Fruit fly (Drosophila melanogaster) whole organism, embryonic: ENCODE results near the gene CG14043.

Experiments
- Abd-B ChIP-seq: fragments of 200-800 bp; sonication (Bioruptor generic); optimal IDR thresholded peaks from 2 replicates; lab custom pipeline; 2018; ENCODE audit warnings: missing biosample characterization, mild to moderate bottlenecking, missing genetic modification characterization, moderate library complexity
- Adf1 ChIP-seq: fragments of 200-800 bp; sonication (Bioruptor generic); IDR thresholded peaks from 2 replicates; pipeline ENCODE4 v1.3.6; 2022; ENCODE audit warnings: missing biosample characterization, missing genetic modification characterization
- Antp ChIP-seq: fragments of 200-800 bp; sonication (Bioruptor generic); optimal IDR thresholded peaks from 3 replicates; lab custom pipeline; 2016; ENCODE audit warnings: missing biosample characterization, missing genetic modification characterization
- Asciz ChIP-seq: fragments of 200-800 bp; sonication (Bioruptor generic); optimal IDR thresholded peaks from 2 replicates; lab custom pipeline; 2017; ENCODE audit warnings: missing biosample characterization, mild to moderate bottlenecking, missing genetic modification characterization, missing genetic modification reagents
- BtbVII ChIP-seq: fragments of 200-800 bp; sonication (Bioruptor generic); optimal IDR thresholded peaks from 3 replicates; lab custom pipeline; 2017; ENCODE audit warnings: missing biosample characterization, mild to moderate bottlenecking, missing genetic modification characterization
- CG11085 ChIP-seq: fragments of 200-800 bp; sonication (Bioruptor generic); IDR thresholded peaks from 2 replicates; pipeline ENCODE4 v1.3.6; 2022; ENCODE audit warnings: missing biosample characterization, missing genetic modification characterization
- CG11093 ChIP-seq: fragments of 200-800 bp; sonication (Bioruptor generic); IDR thresholded peaks from 3 replicates; pipeline ENCODE4 v1.3.6; 2022; ENCODE audit warnings: missing biosample characterization, missing genetic modification characterization
- CG14014 ChIP-seq: fragments of 200-800 bp; sonication (Bioruptor generic); IDR thresholded peaks from 2 replicates; pipeline ENCODE4 v1.3.6; 2022; ENCODE audit warnings: missing biosample characterization, missing genetic modification characterization
- CG15514 ChIP-seq: fragments of 200-800 bp; sonication (Bioruptor generic); optimal IDR thresholded peaks from 3 replicates; lab custom pipeline; 2017; ENCODE audit warnings: missing biosample characterization, missing genetic modification characterization, mild to moderate bottlenecking, moderate library complexity, missing genetic modification reagents
- CG17359 ChIP-seq: fragments of 200-800 bp; sonication (Bioruptor generic); optimal IDR thresholded peaks from 3 replicates; lab custom pipeline; 2018; ENCODE audit warnings: missing biosample characterization, mild to moderate bottlenecking, missing genetic modification characterization, moderate library complexity
- CG17385 ChIP-seq: fragments of 200-800 bp; sonication (Bioruptor generic); optimal IDR thresholded peaks from 3 replicates; lab custom pipeline; 2018; ENCODE audit warnings: missing biosample characterization, mild to moderate bottlenecking, missing genetic modification characterization
- CG2120 ChIP-seq: fragments of 200-800 bp; sonication (Bioruptor generic); optimal IDR thresholded peaks from 3 replicates; lab custom pipeline; 2016; ENCODE audit warnings: missing biosample characterization, missing genetic modification characterization
- CG4360 ChIP-seq: fragments of 200-800 bp; sonication (Bioruptor generic); IDR thresholded peaks from 2 replicates; pipeline ENCODE4 v1.3.6; 2022; ENCODE audit warnings: missing biosample characterization, missing genetic modification characterization
- CG6689 ChIP-seq: fragments of 200-800 bp; sonication (Bioruptor generic); IDR thresholded peaks from 2 replicates; pipeline ENCODE4 v1.3.6; 2022; ENCODE audit warnings: missing biosample characterization, missing genetic modification characterization
- CG7372 ChIP-seq: fragments of 200-800 bp; sonication (Bioruptor generic); IDR thresholded peaks from 2 replicates; pipeline ENCODE4 v1.3.6; 2022; ENCODE audit warnings: missing biosample characterization, missing genetic modification characterization
- CG7745 ChIP-seq: fragments of 200-800 bp; sonication (Bioruptor generic); optimal IDR thresholded peaks from 2 replicates; lab custom pipeline; 2018; ENCODE audit warnings: missing biosample characterization, mild to moderate bottlenecking, missing genetic modification characterization, moderate library complexity
- Camta ChIP-seq: fragments of 200-800 bp; sonication (Bioruptor generic); optimal IDR thresholded peaks from 2 replicates; lab custom pipeline; 2016; ENCODE audit warnings: missing biosample characterization, missing genetic modification characterization
- Doc3 ChIP-seq: fragments of 200-800 bp; sonication (Bioruptor generic); IDR thresholded peaks from 3 replicates; pipeline ENCODE4 v1.3.6; 2022; ENCODE audit warnings: missing biosample characterization, missing genetic modification characterization; ENCODE audit not compliant: partially characterized antibody
- Gsc ChIP-seq: fragments of 200-800 bp; sonication (Bioruptor generic); IDR thresholded peaks from 2 replicates; pipeline ENCODE4 v1.3.6; 2022; ENCODE audit warnings: missing biosample characterization, missing genetic modification characterization
- HHEX ChIP-seq: fragments of 200-800 bp; sonication (Bioruptor generic); optimal IDR thresholded peaks from 3 replicates; lab custom pipeline; 2017; ENCODE audit warnings: missing biosample characterization, mild to moderate bottlenecking, missing genetic modification characterization, missing genetic modification reagents
- HLH4C ChIP-seq: fragments of 200-800 bp; sonication (Bioruptor generic); IDR thresholded peaks from 3 replicates; pipeline ENCODE4 v1.3.6; 2022; ENCODE audit warnings: missing biosample characterization, missing genetic modification characterization; ENCODE audit not compliant: partially characterized antibody
- MBD-R2 ChIP-seq: fragments of 200-800 bp; sonication (Bioruptor generic); IDR thresholded peaks from 2 replicates; pipeline ENCODE4 v1.3.6; 2022; ENCODE audit warnings: missing biosample characterization, missing genetic modification characterization
- NfI ChIP-seq: fragments of 200-800 bp; sonication (Bioruptor generic); optimal IDR thresholded peaks from 3 replicates; lab custom pipeline; 2018; ENCODE audit warnings: missing biosample characterization, mild to moderate bottlenecking, missing genetic modification characterization, moderate library complexity
- Oli ChIP-seq: fragments of 200-800 bp; sonication (Bioruptor generic); optimal IDR thresholded peaks from 2 replicates; lab custom pipeline; 2018; ENCODE audit warnings: missing biosample characterization, mild to moderate bottlenecking, missing genetic modification characterization, moderate library complexity
- Sox102F ChIP-seq: fragments of 200-800 bp; sonication (Bioruptor generic); optimal IDR thresholded peaks from 2 replicates; lab custom pipeline; 2018; ENCODE audit warnings: missing biosample characterization, mild to moderate bottlenecking, missing genetic modification characterization, moderate library complexity
- YL-1 ChIP-seq: fragments of 200-800 bp; sonication (Bioruptor generic); optimal IDR thresholded peaks from 3 replicates; lab custom pipeline; 2017; ENCODE audit warnings: missing biosample characterization, mild to moderate bottlenecking, missing genetic modification characterization
- ap ChIP-seq: fragments of 200-800 bp; sonication (Bioruptor generic); IDR thresholded peaks from 2 replicates; pipeline ENCODE4 v1.3.6; 2022; ENCODE audit warnings: missing biosample characterization, missing genetic modification characterization
- ara ChIP-seq: fragments of 200-800 bp; sonication (Bioruptor generic); IDR thresholded peaks from 2 replicates; pipeline ENCODE4 v1.3.6; 2022; ENCODE audit warnings: missing biosample characterization, missing genetic modification characterization
- bbx ChIP-seq: fragments of 200-800 bp; sonication (Bioruptor generic); IDR thresholded peaks from 2 replicates; pipeline ENCODE4 v1.3.6; 2022; ENCODE audit warnings: missing biosample characterization, missing genetic modification characterization; ENCODE audit not compliant: partially characterized antibody
- cato ChIP-seq: fragments of 200-800 bp; sonication (Bioruptor generic); optimal IDR thresholded peaks from 2 replicates; lab custom pipeline; 2016; ENCODE audit warnings: missing biosample characterization, missing genetic modification characterization, borderline replicate concordance
- da ChIP-seq: fragments of 200-800 bp; sonication (Bioruptor generic); optimal IDR thresholded peaks from 2 replicates; lab custom pipeline; 2016; ENCODE audit warnings: missing biosample characterization, missing genetic modification characterization
- dimm ChIP-seq: fragments of 200-800 bp; sonication (Bioruptor generic); IDR thresholded peaks from 2 replicates; pipeline ENCODE4 v1.3.6; 2022; ENCODE audit warnings: missing biosample characterization, missing genetic modification characterization
- fru ChIP-seq: fragments of >200 bp; optimal IDR thresholded peaks from 2 replicates; lab custom pipeline; 2017
- gt ChIP-seq: fragments of 200-800 bp; sonication (Bioruptor generic); IDR thresholded peaks from 2 replicates; pipeline ENCODE4 v1.3.6; 2022; ENCODE audit warnings: missing biosample characterization, missing genetic modification characterization
- oc ChIP-seq: fragments of 200-800 bp; sonication (Bioruptor generic); optimal IDR thresholded peaks from 2 replicates; lab custom pipeline; 2018; ENCODE audit warnings: missing biosample characterization, mild to moderate bottlenecking, missing genetic modification characterization, moderate library complexity
- prd ChIP-seq, 3 experiments: fragments of >200 bp in 2 of 3; fragments of 200-800 bp in 1 of 3; sonication (Bioruptor generic) in 1 of 3; optimal IDR thresholded peaks in 2 of 3; IDR thresholded peaks in 1 of 3; 2 replicates in 2 of 3; 3 replicates in 1 of 3; pipeline versions ENCODE4 v1.3.6 to Lab custom; 2017 to 2022; ENCODE audit warnings: missing biosample characterization in 1 of 3, missing genetic modification characterization in 1 of 3
- psq ChIP-seq: fragments of 200-800 bp; sonication (Bioruptor generic); optimal IDR thresholded peaks from 2 replicates; lab custom pipeline; 2017; ENCODE audit warnings: missing biosample characterization, missing genetic modification characterization
- pzg ChIP-seq: fragments of 200-800 bp; sonication (Bioruptor generic); optimal IDR thresholded peaks from 3 replicates; lab custom pipeline; 2018; ENCODE audit warnings: missing biosample characterization, mild to moderate bottlenecking, missing genetic modification characterization, moderate library complexity
- rib ChIP-seq: fragments of 200-800 bp; sonication (Bioruptor generic); IDR thresholded peaks from 2 replicates; pipeline ENCODE4 v1.3.6; 2022; ENCODE audit warnings: missing biosample characterization, missing genetic modification characterization
- ro ChIP-seq: fragments of 200-800 bp; sonication (Bioruptor generic); IDR thresholded peaks from 2 replicates; pipeline ENCODE4 v1.3.6; 2022; ENCODE audit warnings: missing biosample characterization, missing genetic modification characterization
- row ChIP-seq: fragments of 200-800 bp; sonication (Bioruptor generic); IDR thresholded peaks from 3 replicates; pipeline ENCODE4 v1.3.6; 2022; ENCODE audit warnings: missing biosample characterization, missing genetic modification characterization
- sens-2 ChIP-seq: fragments of 200-800 bp; sonication (Bioruptor generic); IDR thresholded peaks from 2 replicates; pipeline ENCODE4 v1.3.6; 2022; ENCODE audit warnings: missing biosample characterization, missing genetic modification characterization
- seq ChIP-seq: fragments of 200-800 bp; sonication (Bioruptor generic); IDR thresholded peaks from 2 replicates; pipeline ENCODE4 v1.3.6; 2022; ENCODE audit warnings: missing biosample characterization, missing genetic modification characterization
- slbo ChIP-seq: fragments of 200-800 bp; sonication (Bioruptor generic); IDR thresholded peaks from 2 replicates; pipeline ENCODE4 v1.3.6; 2022; ENCODE audit warnings: missing biosample characterization, missing genetic modification characterization
- sna ChIP-seq: fragments of 200-800 bp; sonication (Bioruptor generic); IDR thresholded peaks from 2 replicates; pipeline ENCODE4 v1.3.6; 2022; ENCODE audit warnings: missing biosample characterization, missing genetic modification characterization; ENCODE audit not compliant: partially characterized antibody
- sr ChIP-seq: fragments of 200-800 bp; sonication (Bioruptor generic); IDR thresholded peaks from 3 replicates; pipeline ENCODE4 v1.3.6; 2022; ENCODE audit warnings: missing biosample characterization, missing genetic modification characterization
- stc ChIP-seq: fragments of 200-800 bp; sonication (Bioruptor generic); IDR thresholded peaks from 2 replicates; pipeline ENCODE4 v1.3.6; 2022; ENCODE audit warnings: missing biosample characterization, missing genetic modification characterization
- tx ChIP-seq: fragments of 200-800 bp; sonication (Bioruptor generic); optimal IDR thresholded peaks from 2 replicates; lab custom pipeline; 2016; ENCODE audit warnings: missing biosample characterization, missing genetic modification characterization
- unpg ChIP-seq: fragments of 200-800 bp; sonication (Bioruptor generic); optimal IDR thresholded peaks from 3 replicates; lab custom pipeline; 2018; ENCODE audit warnings: missing biosample characterization, mild to moderate bottlenecking, missing genetic modification characterization, moderate library complexity
- vnd ChIP-seq: fragments of 200-800 bp; sonication (Bioruptor generic); IDR thresholded peaks from 3 replicates; pipeline ENCODE4 v1.3.6; 2022; ENCODE audit warnings: missing biosample characterization, missing genetic modification characterization; ENCODE audit not compliant: partially characterized antibody
- wek ChIP-seq: fragments of 200-800 bp; sonication (Bioruptor generic); optimal IDR thresholded peaks from 3 replicates; lab custom pipeline; 2018; ENCODE audit warnings: missing biosample characterization, mild to moderate bottlenecking, missing genetic modification characterization, moderate library complexity
- zfh2 ChIP-seq: fragments of 200-800 bp; sonication (Bioruptor generic); optimal IDR thresholded peaks from 2 replicates; lab custom pipeline; 2016; ENCODE audit warnings: missing biosample characterization, missing genetic modification characterization

Gene CG14043

DNA sequence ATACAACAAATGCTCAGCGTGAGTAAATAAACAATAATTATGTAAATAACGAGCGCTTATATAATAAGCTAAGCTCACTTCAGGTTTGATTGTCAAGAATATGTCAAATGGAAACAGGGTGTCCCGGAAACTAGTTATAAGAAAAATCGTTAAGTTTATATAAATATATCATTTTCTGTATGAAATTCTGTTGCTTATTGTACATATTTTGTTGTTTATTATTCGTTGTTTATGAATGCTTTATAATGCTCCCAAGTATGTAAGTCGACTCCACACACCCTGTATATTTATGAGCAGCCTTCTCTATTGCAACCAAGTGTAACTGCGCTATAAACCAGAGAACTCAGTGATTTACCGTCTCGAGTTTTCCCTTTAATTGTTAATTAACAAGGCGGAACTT lies 41.0 kb upstream of the CG14043 start (continued):
- TF ChIP-seq Adf1 (GFP tag; lab: Robert Waterston, UW) (no peak), da (no peak), psq (GFP tag; lab: Kevin White, UChicago) (no peak), BtbVII (no peak), dimm (GFP tag; lab: Robert Waterston, UW) (no peak), oc (no peak), tx (GFP tag; lab: Kevin White, UChicago) (no peak), stc (GFP tag; lab: Robert Waterston, UW) (no peak), Asciz (GFP tag; lab: Kevin White, UChicago) (no peak), CG4360 (GFP tag; lab: Robert Waterston, UW) (no peak), bbx (no peak), CG14014 (no peak), CG6689 (GFP tag; lab: Robert Waterston, UW) (no peak), Sox102F (GFP tag; lab: Kevin White, UChicago) (peak; percentile 5), Abd-B (GFP tag; lab: Kevin White, UChicago) (no peak), CG15514 (GFP tag; lab: Kevin White, UChicago) (no peak), zfh2 (no peak), Gsc (GFP tag; lab: Robert Waterston, UW) (no peak), Antp (GFP tag; lab: Kevin White, UChicago) (no peak), cato (GFP tag; lab: Kevin White, UChicago) (no peak), fru (lab: Kevin White, UChicago) (no peak), CG17359 (tag; lab: Kevin White, UChicago) (no peak), wek (GFP tag; lab: Kevin White, UChicago) (no peak), rib (GFP tag; lab: Robert Waterston, UW) (no peak), MBD-R2 (no peak), row (peak; percentile 30; the same call in 1 of the 3 replicates), Camta (GFP tag; lab: Kevin White, UChicago) (no peak), seq (GFP tag; lab: Robert Waterston, UW) (no peak), HHEX (no peak), HLH4C (GFP tag; lab: Robert Waterston, UW) (no peak), ara (GFP tag; lab: Robert Waterston, UW) (peak; percentile 39; the same call in 1 of the 2 replicates), prd (optimal IDR thresholded peaks at IDR 0.05; lab: Kevin White, UChicago) (no peak), prd (GFP tag; IDR thresholded peaks at IDR 0.05; lab: Robert Waterston, UW) (no peak), pzg (GFP tag; lab: Kevin White, UChicago) (no peak), NfI (no peak), ro (GFP tag; lab: Robert Waterston, UW) (no peak), vnd (no peak), slbo (GFP tag; lab: Robert Waterston, UW) (no peak), CG17385 (GFP tag; lab: Kevin White, UChicago) (no peak), CG11085 (no peak), gt (GFP tag; lab: Robert Waterston, UW) (no peak), ap (GFP tag; lab: Robert Waterston, UW) (no peak), unpg (peak; percentile 41), sna (GFP tag; lab: Robert Waterston, UW) (no peak), Oli (tag; lab: Kevin White, UChicago) (peak; percentile 19), CG2120 (GFP tag; lab: Kevin White, UChicago) (peak; percentile 17), YL-1 (GFP tag; lab: Kevin White, UChicago) (no peak), sr (GFP tag; lab: Robert Waterston, UW) (no peak), CG11093 (no peak), Doc3 (GFP tag; lab: Robert Waterston, UW) (no peak), CG7372 (no peak), sens-2 (GFP tag; lab: Robert Waterston, UW) (no peak), CG7745 (tag; lab: Kevin White, UChicago) (no peak)
